Worm (Caenorhabditis elegans) whole organism, mixed stage, embryonic: Measurements from ENCODE around the gene T28C12.1.

Experiments used
- drap-1 ChIP-seq: fragments of 200-800 bp; sonication (Bioruptor generic); optimal IDR thresholded peaks from 3 replicates; lab custom pipeline; 2018; ENCODE audit warnings: mild to moderate bottlenecking, missing genetic modification characterization, missing compliant biosample characterization
- elt-1 ChIP-seq: sonication (generic microtip); optimal IDR thresholded peaks from 2 replicates; lab custom pipeline; 2017; ENCODE audit warnings: missing genetic modification characterization, mild to moderate bottlenecking, missing compliant biosample characterization, antibody characterized with exemption, moderate library complexity, borderline replicate concordance; ENCODE audit not compliant: insufficient read depth
- elt-3 ChIP-seq: fragments of 150-350 bp; optimal IDR thresholded peaks from 2 replicates; lab custom pipeline; 2014; ENCODE audit warnings: missing biosample characterization, missing genetic modification characterization
- lsy-2 ChIP-seq: fragments of 150-350 bp; optimal IDR thresholded peaks from 2 replicates; lab custom pipeline; 2014; ENCODE audit warnings: missing biosample characterization, missing genetic modification characterization
- nhr-2 ChIP-seq: fragments of 150-350 bp; optimal IDR thresholded peaks from 2 replicates; lab custom pipeline; 2014; ENCODE audit warnings: missing biosample characterization, missing genetic modification characterization
- nhr-237 ChIP-seq: fragments of 150-350 bp; optimal IDR thresholded peaks from 2 replicates; lab custom pipeline; 2014; ENCODE audit warnings: missing biosample characterization, missing genetic modification characterization
- nhr-28 ChIP-seq: fragments of 150-350 bp; optimal IDR thresholded peaks from 2 replicates; lab custom pipeline; 2014; ENCODE audit warnings: missing biosample characterization, missing genetic modification characterization
- unc-39 ChIP-seq: fragments of 150-350 bp; optimal IDR thresholded peaks from 2 replicates; lab custom pipeline; 2014; ENCODE audit warnings: missing biosample characterization, missing genetic modification characterization
- unc-62 ChIP-seq: fragments of 150-350 bp; optimal IDR thresholded peaks from 2 replicates; lab custom pipeline; 2014; ENCODE audit warnings: missing biosample characterization, missing genetic modification reagents, missing genetic modification characterization

ce11 chrV:6355412-6355811 is 23.7 kb downstream of the T28C12.1 start:
- TF ChIP-seq elt-1 (tag; lab: Kevin White, UChicago) (no peak), drap-1 (no peak), unc-62 (GFP tag; lab: Kevin White, UChicago) (no peak), nhr-2 (no peak), nhr-28 (tag; lab: Kevin White, UChicago) (no peak), nhr-237 (tag; lab: Kevin White, UChicago) (no peak), unc-39 (tag; lab: Kevin White, UChicago) (no peak), lsy-2 (tag; lab: Kevin White, UChicago) (no peak), elt-3 (tag; lab: Kevin White, UChicago) (no peak)
